Worm (Caenorhabditis elegans) whole organism, L2 larva: Measurements from ENCODE around the gene rpb-6.

ENCODE experiments used
- C34F6.9 ChIP-seq: fragments of 150-350 bp; optimal IDR thresholded peaks from 2 replicates; lab custom pipeline; 2014; ENCODE audit warnings: missing biosample characterization, missing genetic modification characterization
- F13H6.1 ChIP-seq: sonication (generic microtip); optimal IDR thresholded peaks from 2 replicates; lab custom pipeline; 2016; ENCODE audit warnings: missing genetic modification characterization, missing compliant biosample characterization
- R02D3.7 ChIP-seq: fragments of 150-350 bp; optimal IDR thresholded peaks from 2 replicates; lab custom pipeline; 2014; ENCODE audit warnings: missing biosample characterization, missing genetic modification characterization
- Y55F3AM.14 ChIP-seq: fragments of 200-800 bp; sonication (Bioruptor generic); optimal IDR thresholded peaks from 2 replicates; lab custom pipeline; 2018; ENCODE audit warnings: mild to moderate bottlenecking, missing genetic modification characterization, missing compliant biosample characterization
- ZK546.5 ChIP-seq: sonication (generic microtip); optimal IDR thresholded peaks from 2 replicates; lab custom pipeline; 2017; ENCODE audit warnings: missing biosample characterization, missing genetic modification characterization
- alr-1 ChIP-seq: fragments of 150-350 bp; optimal IDR thresholded peaks from 2 replicates; lab custom pipeline; 2014; ENCODE audit warnings: missing biosample characterization, missing genetic modification characterization
- aly-2 ChIP-seq: fragments of 150-350 bp; optimal IDR thresholded peaks from 2 replicates; lab custom pipeline; 2014; ENCODE audit warnings: missing biosample characterization, missing genetic modification characterization
- ama-1 ChIP-seq: fragments of 150-350 bp; optimal IDR thresholded peaks from 2 replicates; lab custom pipeline; 2018; ENCODE audit warnings: inconsistent platforms
- blmp-1 ChIP-seq: sonication (generic microtip); optimal IDR thresholded peaks from 2 replicates; lab custom pipeline; 2017; ENCODE audit warnings: missing genetic modification characterization, mild to moderate bottlenecking, missing compliant biosample characterization, antibody characterized with exemption, moderate library complexity; ENCODE audit not compliant: insufficient read depth
- ceh-16 ChIP-seq: fragments of 150-350 bp; optimal IDR thresholded peaks from 2 replicates; lab custom pipeline; 2014; ENCODE audit warnings: missing biosample characterization, missing genetic modification characterization
- ceh-82 ChIP-seq: fragments of 150-350 bp; optimal IDR thresholded peaks from 2 replicates; lab custom pipeline; 2014; ENCODE audit warnings: missing biosample characterization, missing genetic modification characterization
- crh-2 ChIP-seq: sonication (generic microtip); optimal IDR thresholded peaks from 2 replicates; lab custom pipeline; 2017; ENCODE audit warnings: missing biosample characterization, missing genetic modification characterization
- dmd-4 ChIP-seq: sonication (generic microtip); optimal IDR thresholded peaks from 2 replicates; lab custom pipeline; 2017; ENCODE audit warnings: missing biosample characterization, missing genetic modification characterization
- egl-27 ChIP-seq: sonication (generic microtip); optimal IDR thresholded peaks from 3 replicates; lab custom pipeline; 2017; ENCODE audit warnings: missing biosample characterization, missing genetic modification reagents, missing genetic modification characterization
- elt-1 ChIP-seq: fragments of 150-350 bp; optimal IDR thresholded peaks from 2 replicates; lab custom pipeline; 2014; ENCODE audit warnings: missing biosample characterization, missing genetic modification characterization
- elt-3 ChIP-seq: sonication (generic microtip); optimal IDR thresholded peaks from 2 replicates; lab custom pipeline; 2017; ENCODE audit warnings: missing biosample characterization, missing genetic modification characterization
- fos-1 ChIP-seq: fragments of 150-350 bp; optimal IDR thresholded peaks from 2 replicates; lab custom pipeline; 2014; ENCODE audit warnings: missing biosample characterization, missing genetic modification characterization
- gmeb-1 ChIP-seq: fragments of 150-350 bp; optimal IDR thresholded peaks from 2 replicates; lab custom pipeline; 2014; ENCODE audit warnings: missing biosample characterization, missing genetic modification characterization
- lin-11 ChIP-seq: fragments of 150-350 bp; sonication (generic microtip); optimal IDR thresholded peaks from 2 replicates; lab custom pipeline; 2014; ENCODE audit warnings: missing biosample characterization, missing genetic modification characterization, inconsistent platforms, mixed read lengths
- lin-13 ChIP-seq: fragments of 150-350 bp; optimal IDR thresholded peaks from 2 replicates; lab custom pipeline; 2014; ENCODE audit warnings: missing biosample characterization, missing genetic modification reagents, missing genetic modification characterization
- lsy-2 ChIP-seq, 2 experiments: fragments of 150-350 bp in 1 of 2; sonication (generic microtip) in 1 of 2; optimal IDR thresholded peaks; 2 replicates each; lab custom pipeline; 2014 to 2017; ENCODE audit warnings: missing biosample characterization in 2 of 2, missing genetic modification characterization in 2 of 2
- mab-5 ChIP-seq: fragments of 150-350 bp; optimal IDR thresholded peaks from 2 replicates; lab custom pipeline; 2014; ENCODE audit warnings: missing biosample characterization, missing genetic modification characterization
- mbf-1 ChIP-seq: sonication (generic microtip); optimal IDR thresholded peaks from 2 replicates; lab custom pipeline; 2017; ENCODE audit warnings: missing biosample characterization, missing genetic modification characterization
- mdl-1 ChIP-seq, 2 experiments: fragments of 150-350 bp in 1 of 2; sonication (generic microtip) in 1 of 2; optimal IDR thresholded peaks; 2 replicates each; lab custom pipeline; 2017; ENCODE audit warnings: missing biosample characterization in 2 of 2, missing genetic modification characterization in 2 of 2
- nhr-10 ChIP-seq: sonication (generic microtip); optimal IDR thresholded peaks from 2 replicates; lab custom pipeline; 2017; ENCODE audit warnings: missing biosample characterization, missing genetic modification characterization
- nhr-11 ChIP-seq: fragments of 150-350 bp; optimal IDR thresholded peaks from 2 replicates; lab custom pipeline; 2014; ENCODE audit warnings: missing biosample characterization, missing genetic modification characterization
- nhr-12 ChIP-seq: fragments of 150-350 bp; optimal IDR thresholded peaks from 2 replicates; lab custom pipeline; 2014; ENCODE audit warnings: missing biosample characterization, missing genetic modification characterization
- nhr-129 ChIP-seq: fragments of 150-350 bp; optimal IDR thresholded peaks from 2 replicates; lab custom pipeline; 2014; ENCODE audit warnings: missing biosample characterization, missing genetic modification characterization
- nhr-21 ChIP-seq: fragments of 150-350 bp; optimal IDR thresholded peaks from 2 replicates; lab custom pipeline; 2014; ENCODE audit warnings: missing biosample characterization, missing genetic modification characterization
- nhr-23 ChIP-seq: fragments of 150-350 bp; optimal IDR thresholded peaks from 2 replicates; lab custom pipeline; 2014; ENCODE audit warnings: missing biosample characterization, missing genetic modification reagents, missing genetic modification characterization
- nhr-237 ChIP-seq: fragments of 150-350 bp; optimal IDR thresholded peaks from 2 replicates; lab custom pipeline; 2014; ENCODE audit warnings: missing biosample characterization, missing genetic modification characterization
- nhr-6 ChIP-seq: fragments of 150-350 bp; optimal IDR thresholded peaks from 2 replicates; lab custom pipeline; 2014; ENCODE audit warnings: missing biosample characterization, missing genetic modification characterization
- nhr-77 ChIP-seq: fragments of 150-350 bp; optimal IDR thresholded peaks from 2 replicates; lab custom pipeline; 2014; ENCODE audit warnings: missing biosample characterization, missing genetic modification characterization
- peb-1 ChIP-seq: fragments of 150-350 bp; optimal IDR thresholded peaks from 2 replicates; lab custom pipeline; 2014; ENCODE audit warnings: missing biosample characterization, missing genetic modification characterization
- sem-4 ChIP-seq: fragments of 150-350 bp; optimal IDR thresholded peaks from 2 replicates; lab custom pipeline; 2014; ENCODE audit warnings: missing biosample characterization, missing genetic modification reagents, missing genetic modification characterization
- sma-3 ChIP-seq: sonication (generic microtip); optimal IDR thresholded peaks from 2 replicates; lab custom pipeline; 2016; ENCODE audit warnings: missing genetic modification reagents, missing genetic modification characterization, missing compliant biosample characterization
- snpc-4 ChIP-seq: fragments of 150-350 bp; optimal IDR thresholded peaks from 2 replicates; lab custom pipeline; 2014; ENCODE audit warnings: missing biosample characterization, missing genetic modification characterization
- unc-39 ChIP-seq: fragments of 150-350 bp; optimal IDR thresholded peaks from 2 replicates; lab custom pipeline; 2014; ENCODE audit warnings: missing biosample characterization, missing genetic modification characterization
- unc-62 ChIP-seq: fragments of 150-350 bp; optimal IDR thresholded peaks from 2 replicates; lab custom pipeline; 2014; ENCODE audit warnings: missing biosample characterization, missing genetic modification reagents, missing genetic modification characterization
- zag-1 ChIP-seq: fragments of 150-350 bp; optimal IDR thresholded peaks from 2 replicates; lab custom pipeline; 2014; ENCODE audit warnings: missing biosample characterization, missing genetic modification characterization
- ztf-1 ChIP-seq: fragments of 200-800 bp; sonication (Bioruptor generic); conservative IDR thresholded peaks from 2 replicates; pipeline ENCODE4 v1.3.6; 2022; ENCODE audit warnings: missing genetic modification characterization, missing compliant biosample characterization
- ztf-11 ChIP-seq: sonication (generic microtip); optimal IDR thresholded peaks from 2 replicates; lab custom pipeline; 2017; ENCODE audit warnings: missing biosample characterization, missing genetic modification characterization
- ztf-4 ChIP-seq: fragments of 150-350 bp; optimal IDR thresholded peaks from 2 replicates; lab custom pipeline; 2014; ENCODE audit warnings: missing biosample characterization, missing genetic modification characterization

Gene rpb-6

ce11 chrII:10544374-10544908 lies 34.7 kb upstream of the rpb-6 start:
- TF ChIP-seq snpc-4 (no peak), lin-11 (tag; lab: Kevin White, UChicago) (peak; percentile 11), nhr-129 (tag; lab: Kevin White, UChicago) (peak; percentile 33)
- TF ChIP-seq, all 48 proteins: peak for 2

- peak; percentile 77 for TF ChIP-seq ama-1 (lab: Kevin White, UChicago)
- TF ChIP-seq mdl-1 (tag; optimal IDR thresholded peaks at IDR 0.05; lab: Kevin White, UChicago), result peak in 1 of 2 experiments; percentile 8
- TF ChIP-seq lin-13 (GFP tag; lab: Kevin White, UChicago), result peak; percentile 17
- TF ChIP-seq nhr-237 (tag; lab: Kevin White, UChicago), result no peak
Measured at ce11 chrII:10545213-10545612, 34.0 kb upstream of the rpb-6 start.

- TF ChIP-seq crh-2 (tag; lab: Kevin White, UChicago) (no peak), Y55F3AM.14 (GFP tag; lab: Kevin White, UChicago) (peak; percentile 20), egl-27 (tag; lab: Kevin White, UChicago) (no peak), nhr-77 (tag; lab: Kevin White, UChicago) (no peak), nhr-21 (peak; percentile 7), ztf-4 (tag; lab: Kevin White, UChicago) (peak; percentile 59), zag-1 (tag; lab: Kevin White, UChicago) (no peak), peb-1 (tag; lab: Kevin White, UChicago) (no peak), lsy-2 (tag; optimal IDR thresholded peaks at IDR 0.05; lab: Kevin White, UChicago) (no peak), C34F6.9 (no peak), unc-39 (tag; lab: Kevin White, UChicago) (no peak), ama-1 (lab: Kevin White, UChicago) (no peak), nhr-12 (tag; lab: Kevin White, UChicago) (no peak), mbf-1 (tag; lab: Kevin White, UChicago) (no peak), gmeb-1 (tag; lab: Kevin White, UChicago) (no peak), alr-1 (tag; lab: Kevin White, UChicago) (no peak), F13H6.1 (tag; lab: Kevin White, UChicago) (no peak), nhr-237 (tag; lab: Kevin White, UChicago) (no peak), unc-62 (GFP tag; lab: Kevin White, UChicago) (no peak), nhr-10 (tag; lab: Kevin White, UChicago) (no peak), sem-4 (no peak), ceh-16 (tag; lab: Kevin White, UChicago) (no peak), dmd-4 (tag; lab: Kevin White, UChicago) (no peak), lin-13 (GFP tag; lab: Kevin White, UChicago) (no peak), nhr-11 (tag; lab: Kevin White, UChicago) (no peak), sma-3 (GFP tag; lab: Kevin White, UChicago) (peak; percentile 25), snpc-4 (no peak), nhr-129 (tag; lab: Kevin White, UChicago) (peak; percentile 22), ztf-1 (GFP tag; lab: Robert Waterston, UW) (no peak), blmp-1 (tag; lab: Kevin White, UChicago) (no peak), mab-5 (no peak), R02D3.7 (no peak), nhr-23 (tag; lab: Kevin White, UChicago) (no peak), ceh-82 (tag; lab: Kevin White, UChicago) (no peak), nhr-6 (tag; lab: Kevin White, UChicago) (no peak), elt-1 (tag; lab: Kevin White, UChicago) (no peak), ztf-11 (no peak), aly-2 (tag; lab: Kevin White, UChicago) (no peak), ZK546.5 (tag; lab: Kevin White, UChicago) (no peak), fos-1 (tag; lab: Kevin White, UChicago) (no peak), elt-3 (tag; lab: Kevin White, UChicago) (no peak), lin-11 (tag; lab: Kevin White, UChicago) (no peak)
Measured at ce11 chrII:10545924-10546783, 33.0 kb upstream of the rpb-6 start.
